Worm (Caenorhabditis elegans) whole organism, L3 larva: ENCODE data around the gene bus-18.

Experiments
- aly-2 ChIP-seq: fragments of 150-350 bp; optimal IDR thresholded peaks from 2 replicates; lab custom pipeline; 2014; ENCODE audit warnings: missing biosample characterization, missing genetic modification characterization
- ama-1 ChIP-seq: fragments of 150-350 bp; optimal IDR thresholded peaks from 2 replicates; lab custom pipeline; 2018
- ceh-28 ChIP-seq: fragments of 150-350 bp; optimal IDR thresholded peaks from 2 replicates; lab custom pipeline; 2014; ENCODE audit warnings: missing biosample characterization, missing genetic modification reagents, missing genetic modification characterization
- ceh-9 ChIP-seq: sonication (generic microtip); optimal IDR thresholded peaks from 2 replicates; lab custom pipeline; 2018; ENCODE audit warnings: missing biosample characterization, missing genetic modification characterization
- egl-27 ChIP-seq: sonication (generic microtip); optimal IDR thresholded peaks from 4 replicates; lab custom pipeline; 2017; ENCODE audit warnings: missing biosample characterization, missing genetic modification reagents, missing genetic modification characterization
- egl-5 ChIP-seq: fragments of 150-350 bp; optimal IDR thresholded peaks from 2 replicates; lab custom pipeline; 2017; ENCODE audit warnings: missing biosample characterization, missing genetic modification reagents, missing genetic modification characterization, inconsistent platforms
- elt-1 ChIP-seq: fragments of 150-350 bp; optimal IDR thresholded peaks from 2 replicates; lab custom pipeline; 2014; ENCODE audit warnings: missing biosample characterization, missing genetic modification characterization
- elt-2 ChIP-seq: sonication (generic microtip); optimal IDR thresholded peaks from 2 replicates; lab custom pipeline; 2016; ENCODE audit warnings: missing genetic modification reagents, mild to moderate bottlenecking, missing genetic modification characterization, missing compliant biosample characterization
- eor-1 ChIP-seq, 2 experiments: fragments of 150-350 bp; optimal IDR thresholded peaks; 2 replicates each; lab custom pipeline; 2014 to 2018; ENCODE audit warnings: missing biosample characterization in 2 of 2, missing genetic modification characterization in 2 of 2
- fkh-2 ChIP-seq: fragments of 150-350 bp; optimal IDR thresholded peaks from 2 replicates; lab custom pipeline; 2014; ENCODE audit warnings: missing biosample characterization, missing genetic modification reagents, missing genetic modification characterization
- fos-1 ChIP-seq: fragments of 150-350 bp; optimal IDR thresholded peaks from 2 replicates; lab custom pipeline; 2014; ENCODE audit warnings: missing biosample characterization, missing genetic modification characterization
- jun-1 ChIP-seq: fragments of 150-350 bp; optimal IDR thresholded peaks from 2 replicates; lab custom pipeline; 2014; ENCODE audit warnings: missing biosample characterization, missing genetic modification reagents, missing genetic modification characterization
- lin-39 ChIP-seq: fragments of 150-350 bp; optimal IDR thresholded peaks from 2 replicates; lab custom pipeline; 2018; ENCODE audit warnings: missing biosample characterization, missing genetic modification reagents, missing genetic modification characterization
- lsy-12 ChIP-seq: sonication (generic microtip); optimal IDR thresholded peaks from 2 replicates; lab custom pipeline; 2016; ENCODE audit warnings: mild to moderate bottlenecking, missing genetic modification characterization, missing compliant biosample characterization
- mdl-1 ChIP-seq: fragments of 150-350 bp; optimal IDR thresholded peaks from 2 replicates; lab custom pipeline; 2014; ENCODE audit warnings: missing biosample characterization, missing genetic modification characterization
- mml-1 ChIP-seq: fragments of 150-350 bp; sonication (generic microtip); optimal IDR thresholded peaks from 3 replicates; lab custom pipeline; 2014; ENCODE audit warnings: missing biosample characterization, missing genetic modification characterization
- nfya-1 ChIP-seq: sonication (generic microtip); optimal IDR thresholded peaks from 2 replicates; lab custom pipeline; 2017; ENCODE audit warnings: missing genetic modification characterization, mild to moderate bottlenecking, missing compliant biosample characterization, antibody characterized with exemption, moderate library complexity; ENCODE audit not compliant: insufficient read depth
- nhr-11 ChIP-seq: fragments of 150-350 bp; optimal IDR thresholded peaks from 2 replicates; lab custom pipeline; 2014; ENCODE audit warnings: missing biosample characterization, missing genetic modification characterization
- nhr-12 ChIP-seq: fragments of 150-350 bp; optimal IDR thresholded peaks from 2 replicates; lab custom pipeline; 2014; ENCODE audit warnings: missing biosample characterization, missing genetic modification characterization
- nhr-23 ChIP-seq: fragments of 150-350 bp; optimal IDR thresholded peaks from 2 replicates; lab custom pipeline; 2014; ENCODE audit warnings: missing biosample characterization, missing genetic modification reagents, missing genetic modification characterization
- nhr-25 ChIP-seq: sonication (generic microtip); optimal IDR thresholded peaks from 2 replicates; lab custom pipeline; 2017; ENCODE audit warnings: missing biosample characterization, missing genetic modification characterization
- nhr-28 ChIP-seq: fragments of 150-350 bp; optimal IDR thresholded peaks from 2 replicates; lab custom pipeline; 2014; ENCODE audit warnings: missing biosample characterization, missing genetic modification characterization
- nhr-43 ChIP-seq: sonication (generic microtip); optimal IDR thresholded peaks from 2 replicates; lab custom pipeline; 2016; ENCODE audit warnings: mild to moderate bottlenecking, missing genetic modification characterization, missing compliant biosample characterization; ENCODE audit not compliant: poor library complexity, severe bottlenecking
- nhr-67 ChIP-seq: fragments of 150-350 bp; optimal IDR thresholded peaks from 2 replicates; lab custom pipeline; 2014; ENCODE audit warnings: missing biosample characterization, missing genetic modification characterization
- nhr-76 ChIP-seq: fragments of 150-350 bp; sonication (generic microtip); optimal IDR thresholded peaks from 5 replicates; lab custom pipeline; 2014; ENCODE audit warnings: missing biosample characterization, missing genetic modification characterization
- nhr-77 ChIP-seq: fragments of 150-350 bp; optimal IDR thresholded peaks from 2 replicates; lab custom pipeline; 2014; ENCODE audit warnings: missing biosample characterization, missing genetic modification characterization
- pqm-1 ChIP-seq: fragments of 150-350 bp; optimal IDR thresholded peaks from 2 replicates; lab custom pipeline; 2017; ENCODE audit warnings: missing biosample characterization, missing genetic modification characterization, inconsistent platforms
- snpc-4 ChIP-seq: fragments of 150-350 bp; optimal IDR thresholded peaks from 2 replicates; lab custom pipeline; 2014; ENCODE audit warnings: missing biosample characterization, missing genetic modification characterization
- unc-39 ChIP-seq: sonication (generic microtip); optimal IDR thresholded peaks from 4 replicates; lab custom pipeline; 2017; ENCODE audit warnings: missing biosample characterization, missing genetic modification characterization
- unc-62 ChIP-seq: fragments of 150-350 bp; sonication (generic microtip); optimal IDR thresholded peaks from 4 replicates; lab custom pipeline; 2014; ENCODE audit warnings: missing biosample characterization, missing genetic modification reagents, missing genetic modification characterization
- zag-1 ChIP-seq: fragments of 150-350 bp; optimal IDR thresholded peaks from 2 replicates; lab custom pipeline; 2014; ENCODE audit warnings: missing biosample characterization, missing genetic modification characterization
- ztf-11 ChIP-seq: fragments of 150-350 bp; optimal IDR thresholded peaks from 2 replicates; lab custom pipeline; 2014; ENCODE audit warnings: missing biosample characterization, missing genetic modification characterization

bus-18 gene

ce11 chrV:11767028-11767427 is 6.5 kb upstream of the bus-18 start, which contains the start of gene sel-11:
TSS of gene sel-11 (plus strand) at chrV:11767328.
- TF ChIP-seq nhr-67 (no peak), eor-1 (tag; optimal IDR thresholded peaks at IDR 0.05; lab: Kevin White, UChicago) (no peak), lsy-12 (tag; lab: Kevin White, UChicago) (no peak), unc-62 (GFP tag; lab: Kevin White, UChicago) (no peak), nhr-76 (tag; lab: Kevin White, UChicago) (no peak), nhr-11 (tag; lab: Kevin White, UChicago) (no peak), mdl-1 (no peak), ztf-11 (tag; lab: Kevin White, UChicago) (no peak), pqm-1 (tag; lab: Kevin White, UChicago) (no peak), unc-39 (tag; lab: Kevin White, UChicago) (no peak)

ce11 chrV:11769646-11770045 is 3.9 kb upstream of the bus-18 start:
- TF ChIP-seq elt-1 (tag; lab: Kevin White, UChicago) = no peak
- TF ChIP-seq nhr-11 (tag; lab: Kevin White, UChicago) = no peak
- TF ChIP-seq nhr-12 (tag; lab: Kevin White, UChicago) = no peak
- no peak for TF ChIP-seq eor-1 (tag; optimal IDR thresholded peaks at IDR 0.05; lab: Kevin White, UChicago)
- TF ChIP-seq egl-5 (tag; lab: Kevin White, UChicago) = no peak
- TF ChIP-seq nhr-76 (tag; lab: Kevin White, UChicago) = no peak
- TF ChIP-seq aly-2 = no peak
- no peak for TF ChIP-seq nhr-28 (tag; lab: Kevin White, UChicago)
- TF ChIP-seq lin-39 (tag; lab: Kevin White, UChicago) = no peak

- TF ChIP-seq nfya-1 (tag; lab: Kevin White, UChicago) (no peak), snpc-4 (tag; lab: Kevin White, UChicago) (no peak), mml-1 (tag; lab: Kevin White, UChicago) (no peak), ceh-9 (tag; lab: Kevin White, UChicago) (no peak), pqm-1 (tag; lab: Kevin White, UChicago) (no peak), nhr-23 (tag; lab: Kevin White, UChicago) (no peak), nhr-67 (no peak), fos-1 (tag; lab: Kevin White, UChicago) (no peak), jun-1 (tag; lab: Kevin White, UChicago) (no peak), nhr-43 (tag; lab: Kevin White, UChicago) (no peak), nhr-25 (tag; lab: Kevin White, UChicago) (no peak), egl-5 (tag; lab: Kevin White, UChicago) (no peak), nhr-77 (tag; lab: Kevin White, UChicago) (no peak), ceh-28 (tag; lab: Kevin White, UChicago) (no peak), nhr-12 (tag; lab: Kevin White, UChicago) (no peak)
Observed at ce11 chrV:11770053-11770517, 3.4 kb upstream of the bus-18 start, which contains the start of gene F55A11.4. TSS of gene F55A11.4 (plus strand) at chrV:11770467.

ce11 chrV:11773934-11774333 is 414 bp downstream of the bus-18 start:
- TF ChIP-seq jun-1 (tag; lab: Kevin White, UChicago) (no peak), nhr-25 (tag; lab: Kevin White, UChicago) (peak; percentile 44), nhr-23 (tag; lab: Kevin White, UChicago) (peak; percentile 62), elt-1 (tag; lab: Kevin White, UChicago) (no peak), elt-2 (tag; lab: Kevin White, UChicago) (peak; percentile 8), nhr-76 (tag; lab: Kevin White, UChicago) (no peak)

ce11 chrV:11776538-11776937 is 3.0 kb downstream of the bus-18 start, which contains the start of gene F55A11.6:
TSS of gene F55A11.6 (plus strand) at chrV:11776838.
- TF ChIP-seq egl-27 (tag; lab: Kevin White, UChicago) (no peak), ama-1 (lab: Kevin White, UChicago) (no peak), zag-1 (no peak), mdl-1 (no peak), nhr-11 (tag; lab: Kevin White, UChicago) (no peak), unc-62 (GFP tag; lab: Kevin White, UChicago) (no peak), fkh-2 (no peak), nhr-12 (tag; lab: Kevin White, UChicago) (no peak), ceh-9 (tag; lab: Kevin White, UChicago) (no peak), eor-1 (tag; optimal IDR thresholded peaks at IDR 0.05; lab: Kevin White, UChicago) (no peak), nfya-1 (tag; lab: Kevin White, UChicago) (no peak)
